ENCODE assay signal across 5 worm cellular contexts in the genomic region with DNA sequence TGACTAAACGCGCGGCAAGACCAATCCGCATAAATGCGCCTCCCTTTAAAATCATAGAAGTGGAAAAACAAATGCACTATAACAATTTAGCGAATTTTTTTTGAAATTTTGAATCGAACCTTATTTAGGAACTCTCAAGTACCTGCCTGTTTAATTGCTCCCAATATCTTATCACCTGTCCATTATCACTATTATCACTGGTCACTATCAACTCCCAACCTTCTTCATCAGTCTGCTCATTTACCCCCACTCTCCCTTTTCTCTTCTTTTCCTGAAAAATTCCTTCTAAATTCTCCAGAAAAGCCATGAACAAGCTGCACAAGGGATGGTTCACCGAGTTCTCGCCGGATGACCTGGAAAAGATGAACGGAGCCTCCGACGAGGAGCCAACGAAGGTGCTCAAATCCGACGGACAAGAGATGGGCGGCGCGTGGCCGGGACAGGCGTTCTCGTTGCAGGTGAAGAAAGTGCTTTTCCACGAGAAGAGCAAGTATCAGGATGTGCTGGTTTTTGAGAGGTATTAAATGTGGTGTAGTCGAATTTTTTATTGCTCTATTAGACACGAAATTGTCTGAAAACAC.
TF ChIP-seq lines count a peak whose summit lies in the region.

Gene spds-1 (plus strand): TSS at position 298 of the 581 bp plus-strand sequence.

TF ChIP-seq in whole organism, L2 larva, 48 proteins besides CTCF, POLR2A, EP300 and RAD21:
- no peak for TF ChIP-seq sma-9 (GFP tag; optimal IDR thresholded peaks at IDR 0.05; lab: Kevin White, UChicago)
- TF ChIP-seq sma-9 (tag; optimal IDR thresholded peaks at IDR 0.05; lab: Kevin White, UChicago) = no peak
- peak; percentile 36 for TF ChIP-seq fos-1 (tag; optimal IDR thresholded peaks at IDR 0.05; lab: Kevin White, UChicago)
- no peak for TF ChIP-seq nhr-6 (tag; optimal IDR thresholded peaks at IDR 0.05; lab: Kevin White, UChicago)
- no peak for TF ChIP-seq R02D3.7 (tag; optimal IDR thresholded peaks at IDR 0.05; lab: Kevin White, UChicago)
- no peak for TF ChIP-seq sma-3 (GFP tag; optimal IDR thresholded peaks at IDR 0.05; lab: Kevin White, UChicago)

TF ChIP-seq in whole organism, L3 larva, 47 proteins besides CTCF, POLR2A, EP300 and RAD21:
- TF ChIP-seq lin-15B (tag; optimal IDR thresholded peaks at IDR 0.05; lab: Kevin White, UChicago) = no peak
- TF ChIP-seq nhr-25 (tag; optimal IDR thresholded peaks at IDR 0.05; lab: Kevin White, UChicago) = no peak
- peak; percentile 59 for TF ChIP-seq elt-2 (tag; optimal IDR thresholded peaks at IDR 0.05; lab: Kevin White, UChicago)
- TF ChIP-seq pqm-1 (tag; optimal IDR thresholded peaks at IDR 0.05; lab: Kevin White, UChicago) = peak; percentile 28

TF ChIP-seq in whole organism, L4 larva, 104 proteins besides CTCF, POLR2A, EP300 and RAD21:
- TF ChIP-seq nhr-76 (tag; optimal IDR thresholded peaks at IDR 0.05; lab: Kevin White, UChicago) (no peak), hlh-11 (tag; optimal IDR thresholded peaks at IDR 0.05; lab: Kevin White, UChicago) (peak; percentile 8), pqm-1 (tag; optimal IDR thresholded peaks at IDR 0.05; lab: Kevin White, UChicago) (peak; percentile 48), set-16 (GFP tag; IDR thresholded peaks at IDR 0.05; lab: Robert Waterston, UW) (peak; percentile 60), nhr-237 (tag; optimal IDR thresholded peaks at IDR 0.05; lab: Kevin White, UChicago) (no peak)

TF ChIP-seq in whole organism, late embryonic, 69 proteins besides CTCF, POLR2A, EP300 and RAD21:
- TF ChIP-seq elt-2 (tag; optimal IDR thresholded peaks at IDR 0.05; lab: Kevin White, UChicago) = peak; percentile 76
- no peak for TF ChIP-seq syd-9 (tag; optimal IDR thresholded peaks at IDR 0.05; lab: Kevin White, UChicago)

TF ChIP-seq in whole organism, young adult, 124 proteins besides CTCF, POLR2A, EP300 and RAD21:
- no peak for TF ChIP-seq ekl-4 (GFP tag; IDR thresholded peaks at IDR 0.05; lab: Robert Waterston, UW)
- TF ChIP-seq zfh-2 (GFP tag; conservative IDR thresholded peaks at IDR 0.05; lab: Robert Waterston, UW) = peak; percentile 68
- TF ChIP-seq unc-62 (GFP tag; optimal IDR thresholded peaks at IDR 0.05; lab: Kevin White, UChicago) = no peak
- no peak for TF ChIP-seq ztf-22 (GFP tag; optimal IDR thresholded peaks at IDR 0.05; lab: Kevin White, UChicago)
- TF ChIP-seq rec-8 (tag; optimal IDR thresholded peaks at IDR 0.05; lab: Kevin White, UChicago) = no peak
- no peak for TF ChIP-seq him-1 (tag; optimal IDR thresholded peaks at IDR 0.05; lab: Kevin White, UChicago)
- peak; percentile 28 for TF ChIP-seq nhr-80 (tag; optimal IDR thresholded peaks at IDR 0.05; lab: Kevin White, UChicago)
- TF ChIP-seq cebp-2 (GFP tag; IDR thresholded peaks at IDR 0.05; lab: Robert Waterston, UW) = no peak
- no peak for TF ChIP-seq akir-1 (GFP tag; optimal IDR thresholded peaks at IDR 0.05; lab: Kevin White, UChicago)
